Worm (Caenorhabditis elegans): ENCODE data around the gene xnd-1.

- no peak for TF ChIP-seq ces-1 (GFP tag; optimal IDR thresholded peaks at IDR 0.05)
- TF ChIP-seq elt-2 (tag; optimal IDR thresholded peaks at IDR 0.05), result no peak
- TF ChIP-seq lin-39 (tag; optimal IDR thresholded peaks at IDR 0.05), result no peak
- TF ChIP-seq fkh-8 (tag; optimal IDR thresholded peaks at IDR 0.05), result no peak
These were observed 52.7 kb downstream of the xnd-1 start, which contains the start of gene sdz-21 for ce11 chrIII:5656941-5657340.
